Worm (Caenorhabditis elegans) whole organism, L2 larva: ENCODE data around the gene F59B2.3.

Source experiments
- crh-2 ChIP-seq: sonication (generic microtip); optimal IDR thresholded peaks from 2 replicates; lab custom pipeline; 2017; ENCODE audit warnings: missing biosample characterization, missing genetic modification characterization
- nhr-77 ChIP-seq: fragments of 150-350 bp; optimal IDR thresholded peaks from 2 replicates; lab custom pipeline; 2014; ENCODE audit warnings: missing biosample characterization, missing genetic modification characterization

- TF ChIP-seq crh-2 (tag; lab: Kevin White, UChicago): no peak
- TF ChIP-seq nhr-77 (tag; lab: Kevin White, UChicago): no peak
These were observed 2.9 kb downstream of the F59B2.3 start, which contains the start of gene skat-1 for ce11 chrIII:8996686-8997085.
